Worm (Caenorhabditis elegans): ENCODE data around the gene klc-2.

The klc-2 gene

ce11 chrV:5584293-5584776 is 3.1 kb upstream of the klc-2 start, which contains the start of gene pas-6 (continued):
- TF ChIP-seq lin-35 (GFP tag; optimal IDR thresholded peaks at IDR 0.05) (peak in 1 of 3 experiments; percentile 27), snpc-3.4 (tag; optimal IDR thresholded peaks at IDR 0.05) (peak; percentile 45), mes-4 (tag; optimal IDR thresholded peaks at IDR 0.05) (no peak), fkh-3 (tag; optimal IDR thresholded peaks at IDR 0.05) (no peak), dpl-1 (GFP tag; optimal IDR thresholded peaks at IDR 0.05) (peak; percentile 81), ceh-27 (GFP tag; optimal IDR thresholded peaks at IDR 0.05) (no peak), attf-5 (GFP tag; optimal IDR thresholded peaks at IDR 0.05) (no peak), madf-6 (GFP tag; IDR thresholded peaks at IDR 0.05) (peak; percentile 97), mcd-1 (GFP tag; IDR thresholded peaks at IDR 0.05) (peak; percentile 8; the same call in 1 of the 2 replicates), F33H1.4 (GFP tag; IDR thresholded peaks at IDR 0.05) (peak; percentile 69), nhr-80 (tag; optimal IDR thresholded peaks at IDR 0.05) (no peak), somi-1 (GFP tag; optimal IDR thresholded peaks at IDR 0.05) (no peak), let-607 (tag; optimal IDR thresholded peaks at IDR 0.05) (no peak), unc-130 (GFP tag; optimal IDR thresholded peaks at IDR 0.05) (no peak), zim-3 (tag; optimal IDR thresholded peaks at IDR 0.05) (no peak), dpff-1 (tag; optimal IDR thresholded peaks at IDR 0.05) (no peak), Y79H2A.3 (GFP tag; conservative IDR thresholded peaks at IDR 0.05) (no peak), cebp-1 (GFP tag; IDR thresholded peaks at IDR 0.05) (no peak), cebp-1 (tag; optimal IDR thresholded peaks at IDR 0.05) (peak; percentile 25), hmg-1.2 (GFP tag; IDR thresholded peaks at IDR 0.05) (peak; percentile 31; the same call in 1 of the 2 replicates), D2030.7 (GFP tag; IDR thresholded peaks at IDR 0.05) (peak; percentile 75), unc-62 (GFP tag; optimal IDR thresholded peaks at IDR 0.05) (no peak), hrde-1 (tag; optimal IDR thresholded peaks at IDR 0.05; ENCODE audit: borderline replicate concordance) (no peak), madf-8 (GFP tag; conservative IDR thresholded peaks at IDR 0.05) (peak; percentile 97), madf-10 (tag; optimal IDR thresholded peaks at IDR 0.05) (no peak)

ce11 chrV:5582860-5583259 is 1.6 kb upstream of the klc-2 start:
- 0 out of 2 replicates have a peak, but pooled peaks have one; percentile 82 for TF ChIP-seq ceh-58 (GFP tag; IDR thresholded peaks at IDR 0.05)
- TF ChIP-seq akir-1 (GFP tag; optimal IDR thresholded peaks at IDR 0.05): no peak
- 0 out of 2 replicates have a peak, but pooled peaks have one; percentile 73 for TF ChIP-seq madf-3 (GFP tag; IDR thresholded peaks at IDR 0.05)
- peak; percentile 22 for TF ChIP-seq lin-54 (GFP tag; optimal IDR thresholded peaks at IDR 0.05)
- no peak for TF ChIP-seq ceh-79 (tag; optimal IDR thresholded peaks at IDR 0.05)
- no peak for TF ChIP-seq ceh-100 (GFP tag; IDR thresholded peaks at IDR 0.05)
- peak; percentile 2 for TF ChIP-seq tbp1 (GFP tag; optimal IDR thresholded peaks at IDR 0.05)
- TF ChIP-seq cebp-1 (GFP tag; IDR thresholded peaks at IDR 0.05): no peak
- peak; percentile 19 for TF ChIP-seq cebp-1 (tag; optimal IDR thresholded peaks at IDR 0.05)
- peak; percentile 75 for TF ChIP-seq B0336.3 (GFP tag; IDR thresholded peaks at IDR 0.05)
- TF ChIP-seq pha-4 (tag; optimal IDR thresholded peaks at IDR 0.05): no peak
- TF ChIP-seq lin-26 (GFP tag; IDR thresholded peaks at IDR 0.05): peak; percentile 63; the same call in 1 of the 2 replicates
- TF ChIP-seq B0261.1 (tag; optimal IDR thresholded peaks at IDR 0.05): no peak
- no peak for TF ChIP-seq egl-18 (GFP tag; IDR thresholded peaks at IDR 0.05)
- TF ChIP-seq pbrm-1 (GFP tag; IDR thresholded peaks at IDR 0.05): peak; percentile 70
- no peak for TF ChIP-seq Y67H2A.10 (GFP tag; conservative IDR thresholded peaks at IDR 0.05)
- TF ChIP-seq rec-8 (tag; optimal IDR thresholded peaks at IDR 0.05): no peak
- TF ChIP-seq sptf-2 (GFP tag; optimal IDR thresholded peaks at IDR 0.05): no peak
- no peak for TF ChIP-seq nhr-80 (tag; optimal IDR thresholded peaks at IDR 0.05)
- no peak for TF ChIP-seq mxl-1 (tag; optimal IDR thresholded peaks at IDR 0.05)
- TF ChIP-seq athp-1 (tag; optimal IDR thresholded peaks at IDR 0.05): peak; percentile 8
- TF ChIP-seq nhr-120 (GFP tag; IDR thresholded peaks at IDR 0.05): no peak
- no peak for TF ChIP-seq hlh-26 (GFP tag; conservative IDR thresholded peaks at IDR 0.05)
- TF ChIP-seq ztf-22 (GFP tag; optimal IDR thresholded peaks at IDR 0.05): no peak
- TF ChIP-seq attf-3 (GFP tag; conservative IDR thresholded peaks at IDR 0.05): no peak
- no peak for TF ChIP-seq mcd-1 (GFP tag; IDR thresholded peaks at IDR 0.05)
- peak; percentile 18 for TF ChIP-seq tlf-1 (GFP tag; optimal IDR thresholded peaks at IDR 0.05)
- peak; percentile 56 for TF ChIP-seq madf-6 (GFP tag; IDR thresholded peaks at IDR 0.05)
- 0 out of 2 replicates have a peak, but pooled peaks have one; percentile 13 for TF ChIP-seq hmg-1.2 (GFP tag; IDR thresholded peaks at IDR 0.05)
